Fruit fly (Drosophila melanogaster) whole organism, prepupa: ENCODE measurements around the gene CG31626.
A peak's percentile ranks its signal among the peaks of the same experiment; 100 is the strongest.

Experiments
- Blimp-1 ChIP-seq: fragments of 200-800 bp; sonication (Bioruptor generic); optimal IDR thresholded peaks from 3 replicates; lab custom pipeline; 2017; ENCODE audit warnings: missing biosample characterization, missing genetic modification characterization, mild to moderate bottlenecking, moderate library complexity, missing genetic modification reagents
- CG10669 ChIP-seq: fragments of 200-800 bp; sonication (Bioruptor generic); optimal IDR thresholded peaks from 3 replicates; lab custom pipeline; 2018; ENCODE audit warnings: missing biosample characterization, mild to moderate bottlenecking, missing genetic modification characterization, moderate library complexity
- CG15336 ChIP-seq: fragments of 200-800 bp; sonication (Bioruptor generic); IDR thresholded peaks from 2 replicates; pipeline ENCODE4 v1.3.6; 2022; ENCODE audit warnings: missing biosample characterization, missing genetic modification characterization
- CG16779 ChIP-seq: fragments of 200-800 bp; sonication (Bioruptor generic); optimal IDR thresholded peaks from 3 replicates; lab custom pipeline; 2017; ENCODE audit warnings: missing biosample characterization, mild to moderate bottlenecking, missing genetic modification characterization
- CG3032 ChIP-seq: fragments of 200-800 bp; optimal IDR thresholded peaks from 2 replicates; lab custom pipeline; 2019; ENCODE audit warnings: missing biosample characterization, mild to moderate bottlenecking, missing genetic modification characterization, moderate library complexity
- CG3919 ChIP-seq: fragments of 200-800 bp; sonication (Bioruptor generic); optimal IDR thresholded peaks from 3 replicates; lab custom pipeline; 2016; ENCODE audit warnings: missing biosample characterization, missing genetic modification characterization
- CG4318 ChIP-seq: fragments of 200-800 bp; sonication (Bioruptor generic); optimal IDR thresholded peaks from 3 replicates; lab custom pipeline; 2017; ENCODE audit warnings: missing biosample characterization, mild to moderate bottlenecking, missing genetic modification characterization
- CG6163 ChIP-seq: fragments of 200-800 bp; sonication (Bioruptor generic); IDR thresholded peaks from 3 replicates; pipeline ENCODE4 v1.3.6; 2022; ENCODE audit warnings: missing biosample characterization, missing genetic modification characterization
- CG6854 ChIP-seq: fragments of 200-800 bp; sonication (Bioruptor generic); optimal IDR thresholded peaks from 2 replicates; lab custom pipeline; 2017; ENCODE audit warnings: missing biosample characterization, mild to moderate bottlenecking, missing genetic modification characterization
- CG7368 ChIP-seq: fragments of 200-800 bp; sonication (Bioruptor generic); optimal IDR thresholded peaks from 3 replicates; lab custom pipeline; 2016; ENCODE audit warnings: missing biosample characterization, missing genetic modification characterization
- CG8119 ChIP-seq: fragments of 200-800 bp; sonication (Bioruptor generic); IDR thresholded peaks from 3 replicates; pipeline ENCODE4 v1.3.6; 2022; ENCODE audit warnings: missing biosample characterization, missing genetic modification characterization
- CG8319 ChIP-seq: fragments of 200-800 bp; sonication (Bioruptor generic); optimal IDR thresholded peaks from 3 replicates; lab custom pipeline; 2016; ENCODE audit warnings: missing biosample characterization, missing genetic modification characterization
- Eip75B ChIP-seq: fragments of 200-800 bp; sonication (Bioruptor generic); optimal IDR thresholded peaks from 3 replicates; lab custom pipeline; 2016; ENCODE audit warnings: missing biosample characterization, missing genetic modification characterization
- Eip78C ChIP-seq: fragments of 200-800 bp; sonication (Bioruptor generic); peaks from one replicate; lab custom pipeline; 2016; ENCODE audit warnings: missing biosample characterization, missing genetic modification characterization
- Eip93F ChIP-seq: fragments of 200-800 bp; sonication (Bioruptor generic); optimal IDR thresholded peaks from 2 replicates; lab custom pipeline; 2016; ENCODE audit warnings: missing biosample characterization, mild to moderate bottlenecking, missing genetic modification characterization
- Ets21C ChIP-seq: fragments of 200-800 bp; sonication (Bioruptor generic); optimal IDR thresholded peaks from 3 replicates; lab custom pipeline; 2016; ENCODE audit warnings: missing biosample characterization, missing genetic modification characterization
- Ets96B ChIP-seq: fragments of 200-800 bp; optimal IDR thresholded peaks from 2 replicates; lab custom pipeline; 2019; ENCODE audit warnings: missing biosample characterization, mild to moderate bottlenecking, missing genetic modification characterization, moderate library complexity
- Gug ChIP-seq: fragments of 200-800 bp; sonication (Bioruptor generic); IDR thresholded peaks from 2 replicates; pipeline ENCODE4 v1.3.6; 2022; ENCODE audit warnings: missing biosample characterization, missing genetic modification characterization
- Hr38 ChIP-seq: sonication (Bioruptor generic); optimal IDR thresholded peaks from 2 replicates; lab custom pipeline; 2016; ENCODE audit warnings: missing biosample characterization, missing genetic modification characterization
- Hr39 ChIP-seq: fragments of 200-800 bp; sonication (Bioruptor generic); optimal IDR thresholded peaks from 2 replicates; lab custom pipeline; 2016; ENCODE audit warnings: missing biosample characterization, missing genetic modification characterization
- Hr4 ChIP-seq: fragments of 200-800 bp; sonication (Bioruptor generic); optimal IDR thresholded peaks from 3 replicates; lab custom pipeline; 2016; ENCODE audit warnings: missing biosample characterization, missing genetic modification characterization
- Lpt ChIP-seq: fragments of 200-800 bp; sonication (Bioruptor generic); optimal IDR thresholded peaks from 3 replicates; lab custom pipeline; 2016; ENCODE audit warnings: missing biosample characterization, missing genetic modification characterization
- Met ChIP-seq: fragments of 200-800 bp; sonication (Bioruptor generic); optimal IDR thresholded peaks from 3 replicates; lab custom pipeline; 2016; ENCODE audit warnings: missing biosample characterization, missing genetic modification characterization
- OdsH ChIP-seq: fragments of 200-800 bp; sonication (Bioruptor generic); optimal IDR thresholded peaks from 3 replicates; lab custom pipeline; 2016; ENCODE audit warnings: missing biosample characterization, missing genetic modification characterization
- Smox ChIP-seq: fragments of 200-800 bp; sonication (Bioruptor generic); optimal IDR thresholded peaks from 3 replicates; lab custom pipeline; 2016; ENCODE audit warnings: missing biosample characterization, missing genetic modification characterization
- Sox102F ChIP-seq: fragments of 200-800 bp; sonication (Bioruptor generic); optimal IDR thresholded peaks from 2 replicates; lab custom pipeline; 2016; ENCODE audit warnings: missing biosample characterization, mild to moderate bottlenecking, missing genetic modification characterization
- Sox14 ChIP-seq: fragments of 200-800 bp; sonication (Bioruptor generic); optimal IDR thresholded peaks from 3 replicates; lab custom pipeline; 2016; ENCODE audit warnings: missing biosample characterization, missing genetic modification characterization
- Sox15 ChIP-seq: fragments of 200-800 bp; sonication (Bioruptor generic); optimal IDR thresholded peaks from 3 replicates; lab custom pipeline; 2016; ENCODE audit warnings: missing biosample characterization, missing genetic modification characterization
- acj6 ChIP-seq: fragments of 200-800 bp; sonication (Bioruptor generic); optimal IDR thresholded peaks from 3 replicates; lab custom pipeline; 2016; ENCODE audit warnings: missing biosample characterization, missing genetic modification characterization
- dsx ChIP-seq: fragments of 200-800 bp; optimal IDR thresholded peaks from 3 replicates; lab custom pipeline; 2019; ENCODE audit warnings: missing biosample characterization, mild to moderate bottlenecking, missing genetic modification characterization, moderate library complexity; ENCODE audit not compliant: poor library complexity, severe bottlenecking
- eg ChIP-seq: fragments of 200-800 bp; sonication (Bioruptor generic); IDR thresholded peaks from 3 replicates; pipeline ENCODE4 v1.3.6; 2022; ENCODE audit warnings: missing biosample characterization, missing genetic modification characterization
- fkh ChIP-seq: fragments of 200-800 bp; sonication (Bioruptor generic); optimal IDR thresholded peaks from 3 replicates; lab custom pipeline; 2017; ENCODE audit warnings: missing biosample characterization, mild to moderate bottlenecking, missing genetic modification characterization, moderate library complexity
- net ChIP-seq: fragments of 200-800 bp; sonication (Bioruptor generic); optimal IDR thresholded peaks from 3 replicates; lab custom pipeline; 2016; ENCODE audit warnings: missing biosample characterization, missing genetic modification characterization
- pdm3 ChIP-seq: fragments of 200-800 bp; sonication (Bioruptor generic); optimal IDR thresholded peaks from 3 replicates; lab custom pipeline; 2016; ENCODE audit warnings: missing biosample characterization, missing genetic modification characterization
- spab ChIP-seq: fragments of 200-800 bp; sonication (Bioruptor generic); optimal IDR thresholded peaks from 2 replicates; lab custom pipeline; 2017; ENCODE audit warnings: missing biosample characterization, mild to moderate bottlenecking, missing genetic modification characterization, missing genetic modification reagents
- ss ChIP-seq, 2 experiments: fragments of 200-800 bp; sonication (Bioruptor generic); optimal IDR thresholded peaks; 2 replicates in 1 of 2; 3 replicates in 1 of 2; lab custom pipeline; 2017 to 2018; ENCODE audit warnings: mild to moderate bottlenecking in 2 of 2, missing biosample characterization in 2 of 2, missing genetic modification characterization in 2 of 2, moderate library complexity in 1 of 2
- svp ChIP-seq: fragments of 200-800 bp; sonication (Bioruptor generic); peaks from one replicate; lab custom pipeline; 2016; ENCODE audit warnings: missing biosample characterization, missing genetic modification characterization
- topi ChIP-seq: fragments of 200-800 bp; sonication (Bioruptor generic); optimal IDR thresholded peaks from 3 replicates; lab custom pipeline; 2016; ENCODE audit warnings: missing biosample characterization, missing genetic modification characterization
- vri ChIP-seq: fragments of 200-800 bp; sonication (Bioruptor generic); optimal IDR thresholded peaks from 3 replicates; lab custom pipeline; 2016; ENCODE audit warnings: missing biosample characterization, mild to moderate bottlenecking, missing genetic modification characterization

Gene CG31626

dm6 chr2L:21250519-21251336, 14.2 kb upstream of the CG31626 start:
- TF ChIP-seq CG8119 (GFP tag; lab: Robert Waterston, UW) (peak; percentile 69), Met (peak; percentile 35), OdsH (GFP tag; lab: Kevin White, UChicago) (no peak), Eip93F (peak; percentile 42), Lpt (GFP tag; lab: Kevin White, UChicago) (peak; percentile 50), CG3919 (no peak), Sox14 (GFP tag; lab: Kevin White, UChicago) (peak; percentile 50), Sox102F (GFP tag; lab: Kevin White, UChicago) (peak; percentile 26), pdm3 (GFP tag; lab: Kevin White, UChicago) (no peak), Eip75B (GFP tag; lab: Kevin White, UChicago) (peak; percentile 61), Hr39 (GFP tag; lab: Kevin White, UChicago) (peak; percentile 98), CG16779 (tag; lab: Kevin White, UChicago) (no peak), Ets21C (GFP tag; lab: Kevin White, UChicago) (no peak), Blimp-1 (peak; percentile 42), CG6854 (GFP tag; lab: Kevin White, UChicago) (peak; percentile 87), CG8319 (GFP tag; lab: Kevin White, UChicago) (no peak), fkh (GFP tag; lab: Kevin White, UChicago) (peak; percentile 85), Eip78C (GFP tag; lab: Kevin White, UChicago) (peak; percentile 65), vri (GFP tag; lab: Kevin White, UChicago) (peak; percentile 50), svp (peak; percentile 83), topi (no peak), CG15336 (GFP tag; lab: Robert Waterston, UW) (peak; percentile 59; the same call in 1 of the 2 replicates)
- TF ChIP-seq, all 60 proteins: peak for 15

DNA sequence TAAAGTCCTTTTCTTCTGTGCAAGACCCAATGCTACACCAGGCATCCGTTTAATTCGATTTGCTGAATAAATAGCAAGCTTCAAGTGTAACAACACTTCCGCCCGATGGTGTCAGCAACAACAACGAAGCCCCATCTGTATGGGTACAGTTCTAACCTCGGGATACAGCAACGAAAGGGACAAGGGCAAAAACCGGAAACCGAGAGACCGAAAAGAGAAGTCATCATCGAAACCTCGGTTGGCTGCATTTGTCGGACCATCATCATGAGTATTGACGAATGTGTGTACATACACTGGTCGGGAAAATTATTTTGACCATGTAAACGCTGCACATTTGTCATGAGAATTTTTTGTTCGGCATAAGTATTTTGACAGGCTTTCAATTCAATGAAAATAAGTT, 12.3 kb upstream of the CG31626 start:
- TF ChIP-seq Hr39 (GFP tag; lab: Kevin White, UChicago), result no peak
- TF ChIP-seq fkh (GFP tag; lab: Kevin White, UChicago), result no peak
- no peak for TF ChIP-seq CG15336 (GFP tag; lab: Robert Waterston, UW)
- no peak for TF ChIP-seq CG7368 (GFP tag; lab: Kevin White, UChicago)
- TF ChIP-seq Sox15 (GFP tag; lab: Kevin White, UChicago), result no peak
- TF ChIP-seq Sox102F (GFP tag; lab: Kevin White, UChicago), result no peak
- TF ChIP-seq Gug (GFP tag; lab: Robert Waterston, UW), result no peak
- TF ChIP-seq Hr4, result no peak
- TF ChIP-seq CG10669 (GFP tag; lab: Kevin White, UChicago), result no peak
- TF ChIP-seq dsx, result no peak
- no peak for TF ChIP-seq net (GFP tag; lab: Kevin White, UChicago)
- no peak for TF ChIP-seq CG3032 (tag; lab: Kevin White, UChicago)
- TF ChIP-seq eg (GFP tag; lab: Robert Waterston, UW), result no peak
- no peak for TF ChIP-seq Ets96B (tag; lab: Kevin White, UChicago)

DNA sequence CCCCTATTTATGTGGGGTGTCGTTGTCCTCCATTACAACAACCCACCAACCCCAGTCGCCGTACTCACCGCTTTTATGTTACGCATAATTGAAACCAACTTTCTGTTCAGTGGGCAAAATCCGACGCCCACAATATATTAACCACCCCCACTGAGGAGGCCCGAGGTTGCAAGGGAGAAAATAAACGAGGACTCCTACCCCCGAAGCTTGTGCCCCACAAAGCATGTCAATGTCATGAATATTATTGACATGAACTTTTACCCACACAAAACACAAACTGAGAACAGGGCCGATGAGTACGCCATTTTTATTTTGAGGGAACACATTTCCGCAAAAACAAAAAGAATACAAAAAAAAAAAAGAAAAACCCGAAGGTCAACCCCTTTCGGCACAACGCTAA, 11.4 kb upstream of the CG31626 start:
- TF ChIP-seq acj6 (GFP tag; lab: Kevin White, UChicago) (no peak), CG6163 (0 out of 3 replicates have a peak, but pooled peaks have one; percentile 6), ss (GFP tag; optimal IDR thresholded peaks at IDR 0.05; lab: Kevin White, UChicago) (peak in 1 of 2 experiments; percentile 6), Eip78C (GFP tag; lab: Kevin White, UChicago) (peak; percentile 22), Hr38 (GFP tag; lab: Kevin White, UChicago) (no peak), CG16779 (tag; lab: Kevin White, UChicago) (no peak), CG4318 (GFP tag; lab: Kevin White, UChicago) (no peak), Smox (GFP tag; lab: Kevin White, UChicago) (no peak), spab (GFP tag; lab: Kevin White, UChicago) (no peak)
